Worm (Caenorhabditis elegans): Measurements from ENCODE around the gene tag-307.

DNA sequence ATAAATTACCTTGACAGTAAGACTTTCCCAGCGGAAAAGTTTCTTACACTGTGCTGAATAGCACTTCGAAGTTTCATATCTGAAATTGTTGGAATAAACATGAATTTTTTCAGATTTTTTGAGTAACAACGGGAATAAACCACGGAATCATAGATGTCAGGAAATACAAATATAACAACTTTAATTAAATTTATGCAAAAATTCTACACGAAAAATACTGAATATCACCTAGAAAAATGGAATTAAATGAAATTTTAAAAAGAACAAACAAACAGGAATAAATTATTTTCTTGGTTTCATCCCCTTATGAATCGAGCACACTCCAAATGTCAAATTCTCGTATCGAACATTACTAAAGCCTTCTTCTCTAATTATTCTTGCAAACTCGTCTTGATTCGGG lies at the start of gene tag-307:
- no peak for TF ChIP-seq egl-27 (tag; optimal IDR thresholded peaks at IDR 0.05)
- TF ChIP-seq nfya-1 (tag; optimal IDR thresholded peaks at IDR 0.05; ENCODE audit: insufficient read depth), result no peak
- TF ChIP-seq ama-1 (optimal IDR thresholded peaks at IDR 0.05), result no peak
- no peak for TF ChIP-seq ztf-11 (tag; optimal IDR thresholded peaks at IDR 0.05)
- TF ChIP-seq fos-1 (tag; optimal IDR thresholded peaks at IDR 0.05), result no peak
- no peak for TF ChIP-seq nhr-77 (tag; optimal IDR thresholded peaks at IDR 0.05)
- TF ChIP-seq nhr-28 (tag; optimal IDR thresholded peaks at IDR 0.05), result no peak
